Fruit fly (Drosophila melanogaster): ENCODE results near the gene Srx.

The Srx gene

dm6 chrX:17881138-17882121 is 24.7 kb downstream of the Srx start (continued):
- TF ChIP-seq HLH3B (GFP tag; IDR thresholded peaks at IDR 0.05) = peak; percentile 35; the same call in 1 of the 2 replicates
- no peak for TF ChIP-seq CG12299 (tag; optimal IDR thresholded peaks at IDR 0.05)
- peak; percentile 62 for TF ChIP-seq Oli (tag; optimal IDR thresholded peaks at IDR 0.05)
- peak; percentile 54 for TF ChIP-seq her (GFP tag; optimal IDR thresholded peaks at IDR 0.05)
- TF ChIP-seq CG6854 (GFP tag; optimal IDR thresholded peaks at IDR 0.05) = no peak
- TF ChIP-seq Mes4 (GFP tag; optimal IDR thresholded peaks at IDR 0.05) = no peak
- 0 out of 3 replicates have a peak, but pooled peaks have one; percentile 27 for TF ChIP-seq CG2889 (GFP tag; IDR thresholded peaks at IDR 0.05)
- TF ChIP-seq sisA (GFP tag; IDR thresholded peaks at IDR 0.05) = no peak; the same call in 1 of the 2 replicates
- TF ChIP-seq CG17802 (tag; optimal IDR thresholded peaks at IDR 0.05) = no peak
- TF ChIP-seq CG4854 (GFP tag; optimal IDR thresholded peaks at IDR 0.05) = no peak
- peak; percentile 20 for TF ChIP-seq Dek (tag; optimal IDR thresholded peaks at IDR 0.05)
- TF ChIP-seq Abd-B (GFP tag; optimal IDR thresholded peaks at IDR 0.05) = peak; percentile 32
- no peak for TF ChIP-seq CG3163 (GFP tag; optimal IDR thresholded peaks at IDR 0.05)
- no peak for TF ChIP-seq CG34224 (GFP tag; IDR thresholded peaks at IDR 0.05; ENCODE audit: partially characterized antibody)
- TF ChIP-seq Antp (GFP tag; optimal IDR thresholded peaks at IDR 0.05) = peak; percentile 68
- peak; percentile 64 for TF ChIP-seq CG9817 (tag; optimal IDR thresholded peaks at IDR 0.05)
- 0 out of 3 replicates have a peak, but pooled peaks have one; percentile 44 for TF ChIP-seq CG6175 (GFP tag; IDR thresholded peaks at IDR 0.05)
- TF ChIP-seq CG17912 (GFP tag; optimal IDR thresholded peaks at IDR 0.05) = no peak
- TF ChIP-seq disco-r (GFP tag; optimal IDR thresholded peaks at IDR 0.05) = no peak
- no peak for TF ChIP-seq peb (GFP tag; IDR thresholded peaks at IDR 0.05)
- peak; percentile 28 for TF ChIP-seq Atf-2 (GFP tag; optimal IDR thresholded peaks at IDR 0.05)
- peak; percentile 51 for TF ChIP-seq phol (tag; optimal IDR thresholded peaks at IDR 0.05)
- TF ChIP-seq z (GFP tag; IDR thresholded peaks at IDR 0.05) = no peak
- no peak for TF ChIP-seq hbn (GFP tag; IDR thresholded peaks at IDR 0.05; ENCODE audit: partially characterized antibody)
- peak; percentile 33 for TF ChIP-seq scrt (GFP tag; optimal IDR thresholded peaks at IDR 0.05)
- no peak for TF ChIP-seq YL-1 (GFP tag; optimal IDR thresholded peaks at IDR 0.05)
- no peak for TF ChIP-seq TFAM (GFP tag; optimal IDR thresholded peaks at IDR 0.05)
- no peak for TF ChIP-seq Six4 (GFP tag; optimal IDR thresholded peaks at IDR 0.05)
- no peak for TF ChIP-seq Nf-YB (GFP tag; optimal IDR thresholded peaks at IDR 0.05)
- no peak for TF ChIP-seq Hr78 (GFP tag; optimal IDR thresholded peaks at IDR 0.05)
- TF ChIP-seq D19B (GFP tag; optimal IDR thresholded peaks at IDR 0.05) = peak; percentile 48
- TF ChIP-seq Taf1 (GFP tag; IDR thresholded peaks at IDR 0.05) = peak; percentile 57; the same call in 1 of the 2 replicates
- TF ChIP-seq CG9932 (GFP tag; IDR thresholded peaks at IDR 0.05) = peak; percentile 82
- no peak for TF ChIP-seq dm (GFP tag; optimal IDR thresholded peaks at IDR 0.05)
- TF ChIP-seq ssp (GFP tag; IDR thresholded peaks at IDR 0.05) = 0 out of 2 replicates have a peak, but pooled peaks have one; percentile 20
- TF ChIP-seq ind (GFP tag; optimal IDR thresholded peaks at IDR 0.05) = peak; percentile 80
- TF ChIP-seq Side (GFP tag; optimal IDR thresholded peaks at IDR 0.05) = peak; percentile 14
- TF ChIP-seq CG3838 (GFP tag; optimal IDR thresholded peaks at IDR 0.05) = no peak
- no peak for TF ChIP-seq CG2875 (GFP tag; optimal IDR thresholded peaks at IDR 0.05)
- peak; percentile 32 for TF ChIP-seq tin (GFP tag; optimal IDR thresholded peaks at IDR 0.05)
- no peak for TF ChIP-seq CG6689 (GFP tag; IDR thresholded peaks at IDR 0.05)
- peak; percentile 36 for TF ChIP-seq maf-S (GFP tag; optimal IDR thresholded peaks at IDR 0.05)
- TF ChIP-seq CG9437 (GFP tag; optimal IDR thresholded peaks at IDR 0.05) = no peak
- TF ChIP-seq Ets97D (GFP tag; optimal IDR thresholded peaks at IDR 0.05) = no peak
- peak; percentile 49 for TF ChIP-seq CG10209 (GFP tag; optimal IDR thresholded peaks at IDR 0.05)
- TF ChIP-seq Drgx (GFP tag; IDR thresholded peaks at IDR 0.05) = peak; percentile 79
- no peak for TF ChIP-seq CG11093 (GFP tag; IDR thresholded peaks at IDR 0.05)
- TF ChIP-seq CG14710 (tag; optimal IDR thresholded peaks at IDR 0.05) = no peak
